Fruit fly (Drosophila melanogaster) Kc167 (cell line): ENCODE measurements around the gene TwdlO.

ENCODE experiments used
- Myc ChIP-seq: fragments of >200 bp; optimal IDR thresholded peaks from 2 replicates; lab custom pipeline; 2017; ENCODE audit warnings: missing external identifiers
- h ChIP-seq: fragments of >200 bp; optimal IDR thresholded peaks from 3 replicates; lab custom pipeline; 2018; ENCODE audit warnings: missing external identifiers
- insv ChIP-seq: fragments of >200 bp; optimal IDR thresholded peaks from 3 replicates; lab custom pipeline; 2018; ENCODE audit warnings: missing external identifiers
- ttk ChIP-seq: sonication (Bioruptor generic); optimal IDR thresholded peaks from 2 replicates; lab custom pipeline; 2017; ENCODE audit warnings: missing external identifiers

dm6 chr3R:26615428-26615827 lies 11.1 kb downstream of the TwdlO start:
- TF ChIP-seq h (lab: Kevin White, UChicago) (no peak), ttk (lab: Kevin White, UChicago) (no peak), Myc (lab: Kevin White, UChicago) (no peak), insv (lab: Kevin White, UChicago) (no peak)
